Worm (Caenorhabditis elegans) whole organism, dauer: ENCODE results near the gene oops-1.

Experiments
- unc-62 ChIP-seq: sonication (generic microtip); optimal IDR thresholded peaks from 2 replicates; lab custom pipeline; 2017; ENCODE audit warnings: missing biosample characterization, missing genetic modification reagents, missing genetic modification characterization

oops-1 gene

ce11 chrIV:5820056-5820799, 6.3 kb upstream of the oops-1 start:
- no peak for TF ChIP-seq unc-62 (GFP tag; lab: Kevin White, UChicago)

DNA sequence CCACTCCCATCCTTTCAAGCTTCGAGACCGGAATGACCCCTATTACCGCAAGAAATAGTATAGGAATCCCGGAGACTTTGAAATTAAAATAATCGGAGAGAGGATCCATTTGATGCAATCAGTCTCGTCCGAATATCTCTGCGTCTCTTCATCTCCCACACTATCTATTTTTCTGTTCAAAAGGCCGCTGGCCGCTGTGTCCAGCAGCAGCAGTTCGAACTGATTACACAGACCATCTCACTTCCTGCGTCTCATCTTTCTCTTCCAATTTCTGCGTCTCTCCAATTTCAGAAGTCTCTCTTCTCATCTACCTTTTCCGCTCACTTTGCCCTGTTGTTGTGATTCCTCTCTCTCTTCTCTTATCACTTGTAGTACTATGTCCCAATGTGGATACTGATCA, 3.5 kb upstream of the oops-1 start:
- no peak for TF ChIP-seq unc-62 (GFP tag; lab: Kevin White, UChicago)

ce11 chrIV:5816466-5816865, 2.5 kb upstream of the oops-1 start:
- no peak for TF ChIP-seq unc-62 (GFP tag; lab: Kevin White, UChicago)

ce11 chrIV:5811079-5811622, 2.8 kb downstream of the oops-1 start:
- TF ChIP-seq unc-62 (GFP tag; lab: Kevin White, UChicago) = no peak

DNA sequence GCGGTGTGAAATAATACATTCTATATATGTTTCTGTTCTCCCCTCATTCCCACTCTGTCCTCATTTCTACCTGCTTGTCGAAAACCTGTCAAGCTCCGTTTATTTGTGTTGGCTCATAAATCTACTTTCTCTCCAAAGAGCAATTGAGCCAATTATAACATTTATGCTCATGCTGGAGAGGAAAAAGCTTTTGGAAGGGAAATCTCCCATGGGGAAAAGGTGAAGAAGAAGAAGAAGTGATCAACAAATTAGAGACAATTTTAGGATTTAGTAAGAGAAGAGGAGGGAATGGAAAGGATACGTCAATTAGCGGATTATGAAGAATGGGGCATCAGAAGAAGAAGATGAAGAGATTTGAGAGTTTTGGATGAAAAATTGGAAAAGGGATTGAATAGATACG, 4.2 kb downstream of the oops-1 start:
- TF ChIP-seq unc-62 (GFP tag; lab: Kevin White, UChicago) = no peak

DNA sequence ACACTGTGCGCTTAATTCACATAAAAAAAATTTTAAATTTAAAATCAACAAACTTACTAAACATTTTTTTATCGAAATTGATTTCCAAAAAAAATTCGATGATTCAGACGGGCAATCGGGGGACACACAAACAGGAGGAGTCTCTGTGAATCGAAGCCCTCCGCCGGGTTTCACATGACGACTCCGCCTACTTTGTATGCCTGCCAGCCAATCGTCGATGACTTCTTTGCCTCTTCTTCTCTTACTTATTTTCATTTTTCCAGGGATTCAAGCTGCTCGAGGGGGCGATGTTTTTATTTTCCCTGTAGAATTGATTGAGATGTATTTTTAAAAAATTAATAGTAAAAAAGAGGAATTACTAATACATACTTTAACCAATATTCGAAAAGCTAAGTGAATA, 7.0 kb downstream of the oops-1 start, which contains the start of gene lntl-1:
lntl-1 (minus strand) TSS at position 185 of the 400 bp plus-strand sequence.
- TF ChIP-seq unc-62 (GFP tag; lab: Kevin White, UChicago) = no peak

- no peak for TF ChIP-seq unc-62 (GFP tag; lab: Kevin White, UChicago)
Observed at ce11 chrIV:5806348-5806747, 7.6 kb downstream of the oops-1 start.

ce11 chrIV:5805477-5805876, 8.5 kb downstream of the oops-1 start:
- no peak for TF ChIP-seq unc-62 (GFP tag; lab: Kevin White, UChicago)

ce11 chrIV:5803510-5804013, 10.4 kb downstream of the oops-1 start:
- TF ChIP-seq unc-62 (GFP tag; lab: Kevin White, UChicago) = no peak

DNA sequence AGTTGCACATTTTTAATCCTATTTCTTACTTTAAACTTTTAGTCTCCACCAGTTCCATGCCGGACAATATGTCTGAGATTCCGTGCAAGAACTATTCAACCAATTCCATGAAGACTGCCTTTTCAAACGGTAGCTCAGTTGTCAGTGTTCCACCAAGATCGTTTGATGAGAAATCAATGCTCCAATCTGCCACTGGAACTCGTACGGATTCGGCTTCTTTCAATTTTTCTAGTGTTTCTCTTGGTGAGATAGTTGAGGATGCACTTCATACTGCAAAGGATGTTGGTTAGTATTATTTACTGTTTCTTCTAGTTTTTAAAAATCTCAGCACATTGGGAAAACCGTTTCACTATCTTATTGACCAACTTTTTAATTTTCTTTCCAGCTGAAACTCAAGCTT, 14.4 kb downstream of the oops-1 start:
- no peak for TF ChIP-seq unc-62 (GFP tag; lab: Kevin White, UChicago)

ce11 chrIV:5797153-5797552, 16.8 kb downstream of the oops-1 start, which contains the start of gene C31H1.1:
Gene C31H1.1 (plus strand): TSS chrIV:5797453.
- no peak for TF ChIP-seq unc-62 (GFP tag; lab: Kevin White, UChicago)

ce11 chrIV:5796694-5797093, 17.2 kb downstream of the oops-1 start, which contains the start of gene C31H1.5:
Gene C31H1.5 (minus strand): TSS chrIV:5796794.
- no peak for TF ChIP-seq unc-62 (GFP tag; lab: Kevin White, UChicago)

DNA sequence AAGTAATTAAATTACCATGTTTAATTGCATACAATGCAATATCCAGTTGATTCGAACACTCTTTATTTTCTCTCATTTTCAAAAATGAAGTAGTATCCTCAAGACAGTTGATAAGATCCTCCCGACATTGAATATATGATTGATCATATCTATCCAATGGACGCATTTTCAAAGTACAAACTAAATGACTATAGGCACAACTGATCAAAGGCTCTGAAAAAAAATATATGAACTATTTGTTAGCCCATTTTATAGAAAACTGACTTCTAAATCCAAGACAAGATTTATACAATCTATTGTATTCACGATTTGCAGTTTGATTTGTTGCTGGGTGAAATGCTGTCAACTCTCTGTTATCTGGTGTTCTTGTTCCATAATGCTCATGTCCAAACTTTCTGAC, 18.4 kb downstream of the oops-1 start:
- TF ChIP-seq unc-62 (GFP tag; lab: Kevin White, UChicago) = no peak

DNA sequence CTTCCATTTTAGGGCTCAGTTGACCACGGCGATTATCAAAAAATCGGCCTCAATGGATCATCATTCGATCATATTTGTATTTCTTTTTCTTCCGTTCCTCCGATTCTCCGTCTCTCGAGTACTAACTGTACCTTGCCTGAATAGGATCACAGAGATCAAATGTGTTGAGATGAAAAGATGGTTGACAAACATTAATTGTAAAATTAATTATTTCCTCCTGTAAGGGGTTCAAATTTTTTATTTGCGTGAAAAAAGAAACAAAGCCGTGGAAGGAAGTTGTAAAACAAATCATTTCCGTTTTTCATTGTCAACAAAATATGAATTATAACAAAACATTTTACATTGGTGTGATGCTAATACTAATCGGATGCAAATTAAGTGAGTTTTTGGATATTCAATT, 22.9 kb downstream of the oops-1 start, which contains the start of gene C31H1.2:
C31H1.2 (plus strand) TSS at position 301 of the 400 bp plus-strand sequence.
- no peak for TF ChIP-seq unc-62 (GFP tag; lab: Kevin White, UChicago)

- TF ChIP-seq unc-62 (GFP tag; lab: Kevin White, UChicago) = no peak
Observed at ce11 chrIV:5783675-5784074, 30.3 kb downstream of the oops-1 start.

DNA sequence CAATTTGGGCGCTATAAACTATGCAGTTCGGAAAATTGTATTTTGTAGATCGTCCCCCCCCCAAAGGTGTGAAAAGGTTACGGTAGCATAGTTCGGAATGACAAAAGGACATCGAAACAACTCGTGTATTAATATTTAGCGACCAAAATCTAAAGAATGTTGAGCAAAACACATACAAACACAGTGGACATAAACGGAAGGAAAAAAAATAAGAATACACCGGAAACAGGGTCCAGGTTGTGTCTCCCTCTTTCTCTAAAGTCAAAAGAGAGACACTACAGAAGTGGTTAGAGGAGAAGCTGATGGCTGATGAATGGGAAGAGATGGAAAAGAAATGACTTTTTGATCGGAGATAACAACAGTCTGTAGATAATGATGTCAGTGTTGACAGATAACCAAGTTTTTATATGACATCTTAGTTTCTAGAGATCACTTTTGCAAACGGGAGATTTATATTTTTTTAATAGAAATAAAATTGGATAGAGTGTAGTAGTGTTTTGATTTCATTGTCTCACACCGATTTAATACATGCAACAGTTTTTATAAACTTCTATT, 33.6 kb downstream of the oops-1 start:
- TF ChIP-seq unc-62 (GFP tag; lab: Kevin White, UChicago) = no peak
